Fruit fly (Drosophila melanogaster) whole organism, adult: ENCODE measurements around the gene Adss.

Source experiments
- CG11617 ChIP-seq: fragments of 200-800 bp; sonication (Bioruptor generic); optimal IDR thresholded peaks from 2 replicates; lab custom pipeline; 2017; ENCODE audit warnings: mild to moderate bottlenecking, missing biosample characterization, missing genetic modification reagents, missing genetic modification characterization
- CG12768 ChIP-seq: fragments of 200-800 bp; sonication (Bioruptor generic); optimal IDR thresholded peaks from 2 replicates; lab custom pipeline; 2017; ENCODE audit warnings: missing biosample characterization, missing genetic modification characterization, mild to moderate bottlenecking, moderate library complexity, missing genetic modification reagents
- CG14711 ChIP-seq: fragments of 200-800 bp; sonication (Bioruptor generic); optimal IDR thresholded peaks from 2 replicates; lab custom pipeline; 2018; ENCODE audit warnings: missing biosample characterization, mild to moderate bottlenecking, missing genetic modification characterization, moderate library complexity
- CG1620 ChIP-seq: fragments of 200-800 bp; sonication (Bioruptor generic); optimal IDR thresholded peaks from 2 replicates; lab custom pipeline; 2016; ENCODE audit warnings: missing biosample characterization, missing genetic modification characterization
- CG33017 ChIP-seq: fragments of 200-800 bp; sonication (Bioruptor generic); optimal IDR thresholded peaks from 2 replicates; lab custom pipeline; 2018; ENCODE audit warnings: missing biosample characterization, mild to moderate bottlenecking, missing genetic modification characterization, moderate library complexity
- CG5204 ChIP-seq: fragments of 200-800 bp; sonication (Bioruptor generic); optimal IDR thresholded peaks from 2 replicates; lab custom pipeline; 2016; ENCODE audit warnings: missing biosample characterization, missing genetic modification characterization
- CG7045 ChIP-seq: fragments of 200-800 bp; sonication (Bioruptor generic); optimal IDR thresholded peaks from 2 replicates; lab custom pipeline; 2017; ENCODE audit warnings: missing biosample characterization, mild to moderate bottlenecking, missing genetic modification characterization
- CG7101 ChIP-seq: fragments of 200-800 bp; sonication (Bioruptor generic); optimal IDR thresholded peaks from 2 replicates; lab custom pipeline; 2018; ENCODE audit warnings: missing biosample characterization, mild to moderate bottlenecking, missing genetic modification characterization, moderate library complexity
- Clk ChIP-seq: fragments of 200-800 bp; sonication (Bioruptor generic); optimal IDR thresholded peaks from 2 replicates; lab custom pipeline; 2017; ENCODE audit warnings: missing biosample characterization, missing genetic modification characterization
- Crg-1 ChIP-seq: fragments of 200-800 bp; sonication (Bioruptor generic); optimal IDR thresholded peaks from 2 replicates; lab custom pipeline; 2016; ENCODE audit warnings: missing biosample characterization, missing genetic modification characterization
- Hr96 ChIP-seq: fragments of 200-800 bp; sonication (Bioruptor generic); optimal IDR thresholded peaks from 2 replicates; lab custom pipeline; 2016; ENCODE audit warnings: missing biosample characterization, missing genetic modification characterization
- Mnt ChIP-seq: fragments of 200-800 bp; sonication (Bioruptor generic); optimal IDR thresholded peaks from 2 replicates; lab custom pipeline; 2016; ENCODE audit warnings: missing biosample characterization, mild to moderate bottlenecking, missing genetic modification characterization
- bab1 ChIP-seq: fragments of 200-800 bp; sonication (Bioruptor generic); optimal IDR thresholded peaks from 3 replicates; lab custom pipeline; 2019; ENCODE audit warnings: missing biosample characterization, mild to moderate bottlenecking, missing genetic modification characterization, moderate library complexity
- cic ChIP-seq: fragments of 200-800 bp; sonication (Bioruptor generic); optimal IDR thresholded peaks from 2 replicates; lab custom pipeline; 2017; ENCODE audit warnings: missing biosample characterization, mild to moderate bottlenecking, missing genetic modification characterization, moderate library complexity
- cnc ChIP-seq, 2 experiments: fragments of >200 bp; optimal IDR thresholded peaks; 2 replicates each; lab custom pipeline; 2017
- kay ChIP-seq: fragments of 200-800 bp; sonication (Bioruptor generic); peaks from one replicate; lab custom pipeline; 2016; ENCODE audit warnings: missing biosample characterization, missing genetic modification characterization, borderline replicate concordance
- ovo ChIP-seq: fragments of 200-800 bp; sonication (Bioruptor generic); optimal IDR thresholded peaks from 2 replicates; lab custom pipeline; 2016; ENCODE audit warnings: missing biosample characterization, missing genetic modification characterization
- pad ChIP-seq: fragments of 200-800 bp; sonication (Bioruptor generic); optimal IDR thresholded peaks from 3 replicates; lab custom pipeline; 2017; ENCODE audit warnings: missing biosample characterization, missing genetic modification characterization, mild to moderate bottlenecking, moderate library complexity, missing genetic modification reagents
- tj ChIP-seq: fragments of 200-800 bp; sonication (Bioruptor generic); optimal IDR thresholded peaks from 3 replicates; lab custom pipeline; 2017; ENCODE audit warnings: missing biosample characterization, mild to moderate bottlenecking, missing genetic modification characterization, moderate library complexity
- toe ChIP-seq: fragments of 200-800 bp; sonication (Bioruptor generic); optimal IDR thresholded peaks from 2 replicates; lab custom pipeline; 2016; ENCODE audit warnings: missing biosample characterization, missing genetic modification characterization

The Adss gene

DNA sequence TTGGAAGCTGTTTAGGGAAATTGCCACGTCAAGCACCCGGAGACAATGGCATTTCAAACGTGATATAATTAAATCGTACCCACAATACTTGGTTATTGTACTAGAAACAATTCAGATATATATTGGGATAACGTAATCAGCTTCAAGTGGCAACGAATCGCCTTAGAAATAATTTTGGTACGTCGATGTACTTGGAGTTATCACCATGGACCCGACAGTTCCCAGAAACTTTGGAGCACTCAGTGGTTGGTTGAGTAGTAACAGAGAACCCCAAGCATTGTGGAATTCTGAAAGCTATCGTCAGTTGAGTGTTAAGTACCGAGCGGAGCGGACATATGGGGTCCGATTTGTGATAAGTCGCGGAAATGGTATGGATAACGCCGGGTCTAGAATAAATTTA lies 11.5 kb upstream of the Adss start, which contains the start of gene CG15695:
CG15695 (plus strand) TSS at position 301 of the 400 bp plus-strand sequence.
- TF ChIP-seq kay (no peak), CG7045 (GFP tag; lab: Kevin White, UChicago) (no peak), toe (GFP tag; lab: Kevin White, UChicago) (no peak), Crg-1 (GFP tag; lab: Kevin White, UChicago) (no peak), CG5204 (GFP tag; lab: Kevin White, UChicago) (no peak), cnc (optimal IDR thresholded peaks at IDR 0.05; lab: Kevin White, UChicago) (no peak), ovo (GFP tag; lab: Kevin White, UChicago) (no peak), cic (GFP tag; lab: Kevin White, UChicago) (no peak), CG12768 (no peak), CG33017 (no peak), bab1 (no peak), CG7101 (tag; lab: Kevin White, UChicago) (no peak), Hr96 (no peak), pad (GFP tag; lab: Kevin White, UChicago) (no peak), Clk (GFP tag; lab: Kevin White, UChicago) (no peak), tj (no peak), Mnt (no peak), CG1620 (GFP tag; lab: Kevin White, UChicago) (no peak)

DNA sequence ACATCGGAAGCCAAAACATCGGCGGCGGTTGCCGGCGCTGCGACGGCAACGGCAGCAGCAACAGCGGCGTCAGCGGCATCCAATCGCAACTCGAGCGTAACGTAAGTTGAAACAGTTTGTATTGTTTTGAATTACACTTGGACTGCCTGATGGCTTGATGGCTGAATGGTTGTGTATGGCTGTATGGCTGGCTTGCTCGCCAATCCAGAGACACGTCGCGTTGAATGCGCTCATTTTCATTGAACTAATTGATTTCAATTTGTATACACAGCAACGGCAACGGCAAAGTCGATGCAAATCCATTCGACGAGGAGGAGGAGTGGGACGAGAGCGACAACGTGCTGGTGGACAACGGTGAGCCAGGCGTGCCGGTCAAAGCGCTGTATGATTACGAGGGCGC lies 8.4 kb upstream of the Adss start:
- TF ChIP-seq bab1, result peak; percentile 52
- peak; percentile 51 for TF ChIP-seq Mnt
- no peak for TF ChIP-seq cnc (optimal IDR thresholded peaks at IDR 0.05; lab: Kevin White, UChicago)
- TF ChIP-seq CG14711 (tag; lab: Kevin White, UChicago), result no peak
- no peak for TF ChIP-seq kay
- no peak for TF ChIP-seq pad (GFP tag; lab: Kevin White, UChicago)
- peak; percentile 39 for TF ChIP-seq ovo (GFP tag; lab: Kevin White, UChicago)
- TF ChIP-seq CG5204 (GFP tag; lab: Kevin White, UChicago), result no peak
- TF ChIP-seq CG12768, result peak; percentile 64
- no peak for TF ChIP-seq CG7045 (GFP tag; lab: Kevin White, UChicago)
- no peak for TF ChIP-seq CG7101 (tag; lab: Kevin White, UChicago)
- TF ChIP-seq tj, result peak; percentile 20
- TF ChIP-seq Clk (GFP tag; lab: Kevin White, UChicago), result no peak
- peak; percentile 99 for TF ChIP-seq cic (GFP tag; lab: Kevin White, UChicago)
- TF ChIP-seq Crg-1 (GFP tag; lab: Kevin White, UChicago), result no peak

DNA sequence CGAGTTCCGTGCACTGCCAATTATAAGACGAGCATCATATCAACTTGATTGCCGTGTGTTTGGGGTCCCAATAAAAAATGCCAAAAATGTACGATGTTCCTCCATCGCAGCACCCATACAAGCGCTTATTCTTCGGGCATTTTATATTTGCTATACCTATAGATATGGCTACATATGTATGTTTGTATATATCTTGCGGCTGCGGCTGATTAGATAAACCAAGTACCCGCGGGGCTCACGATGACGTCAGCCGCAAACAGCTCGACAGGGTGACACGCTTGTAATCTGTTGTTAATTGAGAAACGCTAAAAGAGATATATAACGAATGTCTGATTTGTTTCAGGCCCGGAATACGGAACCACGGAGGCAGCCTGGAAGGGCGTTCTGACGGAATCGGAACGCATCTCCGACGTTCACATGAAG lies 6.9 kb upstream of the Adss start:
- TF ChIP-seq Mnt (no peak), kay (peak; percentile 76), cic (GFP tag; lab: Kevin White, UChicago) (peak; percentile 48)

DNA sequence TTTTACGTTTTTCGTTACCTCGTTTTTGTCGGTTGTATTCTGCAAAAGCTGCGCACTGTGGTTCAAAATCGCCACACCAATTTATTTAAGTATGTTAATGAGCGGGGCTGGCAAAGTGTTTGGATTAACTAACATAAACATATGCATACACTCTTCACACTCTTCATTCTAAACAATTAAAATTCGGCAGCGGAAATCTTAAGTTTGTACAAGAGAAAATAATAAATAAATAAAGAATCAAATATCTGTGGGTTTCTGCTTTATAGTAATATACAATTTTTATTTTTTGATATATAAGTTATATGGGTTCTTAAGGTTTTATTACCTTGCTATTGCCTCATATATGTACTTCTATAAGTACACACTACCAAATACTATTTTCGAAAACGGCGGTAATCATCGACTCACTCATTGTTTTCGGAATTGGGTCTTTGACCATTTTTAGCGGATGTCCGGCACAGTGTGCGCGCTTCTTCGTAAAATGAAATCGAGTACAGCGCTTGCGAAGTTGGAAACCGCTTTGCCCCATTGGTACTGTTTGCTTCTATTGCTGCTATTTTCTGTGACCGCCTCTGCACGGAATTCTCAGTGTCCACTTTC lies 6.0 kb upstream of the Adss start:
- no peak for TF ChIP-seq Clk (GFP tag; lab: Kevin White, UChicago)
- TF ChIP-seq Mnt, result no peak
- TF ChIP-seq ovo (GFP tag; lab: Kevin White, UChicago), result no peak
- TF ChIP-seq kay, result no peak
- TF ChIP-seq CG14711 (tag; lab: Kevin White, UChicago), result no peak
- no peak for TF ChIP-seq CG12768
- no peak for TF ChIP-seq CG7045 (GFP tag; lab: Kevin White, UChicago)
- no peak for TF ChIP-seq CG11617 (GFP tag; lab: Kevin White, UChicago)
- no peak for TF ChIP-seq toe (GFP tag; lab: Kevin White, UChicago)
- TF ChIP-seq CG33017, result no peak
- TF ChIP-seq CG1620 (GFP tag; lab: Kevin White, UChicago), result no peak
- no peak for TF ChIP-seq bab1
- TF ChIP-seq pad (GFP tag; lab: Kevin White, UChicago), result no peak
- no peak for TF ChIP-seq cic (GFP tag; lab: Kevin White, UChicago)
- no peak for TF ChIP-seq CG5204 (GFP tag; lab: Kevin White, UChicago)
- TF ChIP-seq Crg-1 (GFP tag; lab: Kevin White, UChicago), result no peak

DNA sequence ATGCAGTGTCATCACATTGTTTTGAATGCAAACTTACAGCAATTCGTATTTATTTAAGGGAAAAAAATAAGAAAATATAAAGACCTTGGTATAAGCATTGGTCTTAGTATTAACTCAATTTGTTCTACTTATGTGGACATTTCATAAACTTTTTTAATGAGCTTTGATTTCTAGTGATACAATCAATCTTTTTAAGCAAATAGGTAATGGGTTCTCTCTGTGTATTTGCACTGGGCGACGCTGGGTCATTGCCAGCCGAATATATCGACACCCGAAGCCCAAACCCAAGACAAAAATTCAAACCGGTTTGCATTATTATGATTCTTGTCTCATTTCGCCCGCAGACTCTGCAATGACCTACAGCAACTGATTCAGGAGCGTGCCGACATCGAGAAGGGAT lies 5.2 kb upstream of the Adss start:
- TF ChIP-seq CG12768 (no peak), CG11617 (GFP tag; lab: Kevin White, UChicago) (no peak), Crg-1 (GFP tag; lab: Kevin White, UChicago) (no peak), Clk (GFP tag; lab: Kevin White, UChicago) (no peak), ovo (GFP tag; lab: Kevin White, UChicago) (no peak), tj (no peak), Mnt (no peak), toe (GFP tag; lab: Kevin White, UChicago) (no peak), CG33017 (no peak), kay (no peak), cnc (optimal IDR thresholded peaks at IDR 0.05; lab: Kevin White, UChicago) (no peak), CG1620 (GFP tag; lab: Kevin White, UChicago) (no peak)

DNA sequence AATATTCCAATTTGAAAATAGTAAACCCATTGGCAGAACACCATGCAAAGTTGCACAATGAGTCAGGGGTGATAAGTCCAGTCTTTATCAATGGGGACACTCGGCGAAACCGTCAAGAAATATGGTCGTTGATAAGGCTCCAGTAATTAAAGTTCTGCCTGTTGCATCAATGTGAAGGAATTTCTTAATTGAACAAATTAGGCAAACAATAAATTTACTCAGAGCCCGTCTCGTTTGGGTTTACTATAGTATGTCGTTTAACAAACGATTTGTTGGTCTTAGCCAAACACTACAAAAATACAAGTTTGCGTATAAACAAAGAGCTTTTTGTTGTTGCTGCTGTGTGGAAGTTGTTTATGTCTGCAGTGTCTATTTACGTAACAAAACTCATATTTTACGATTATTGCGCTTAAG lies 4.4 kb upstream of the Adss start:
- TF ChIP-seq kay, result peak; percentile 87
- peak; percentile 14 for TF ChIP-seq cic (GFP tag; lab: Kevin White, UChicago)
- TF ChIP-seq Clk (GFP tag; lab: Kevin White, UChicago), result no peak

DNA sequence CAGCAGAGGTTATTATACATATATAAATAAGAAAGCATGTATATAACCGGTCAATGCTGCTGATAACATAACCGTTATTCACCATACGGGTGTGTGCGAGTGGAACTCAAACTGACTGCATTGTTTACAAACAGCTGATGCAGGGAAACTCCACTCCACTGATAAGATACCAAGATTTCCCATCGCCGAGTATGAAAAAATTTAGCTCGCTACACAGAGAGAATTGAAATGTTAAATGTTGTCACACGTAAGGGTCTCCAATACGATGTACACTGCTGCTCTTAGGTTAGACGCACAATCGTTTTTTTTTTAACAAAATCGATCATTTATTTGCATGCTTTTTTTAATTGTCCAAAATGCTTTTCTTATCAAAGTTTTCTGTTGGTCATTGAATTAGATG lies 3.3 kb upstream of the Adss start:
- TF ChIP-seq cnc (optimal IDR thresholded peaks at IDR 0.05; lab: Kevin White, UChicago), result no peak
- TF ChIP-seq tj, result no peak
- no peak for TF ChIP-seq bab1
- no peak for TF ChIP-seq Mnt
- TF ChIP-seq ovo (GFP tag; lab: Kevin White, UChicago), result no peak
- TF ChIP-seq CG1620 (GFP tag; lab: Kevin White, UChicago), result no peak
- TF ChIP-seq Crg-1 (GFP tag; lab: Kevin White, UChicago), result no peak
- TF ChIP-seq Hr96, result no peak
- TF ChIP-seq pad (GFP tag; lab: Kevin White, UChicago), result no peak
- TF ChIP-seq CG12768, result no peak
- TF ChIP-seq kay, result no peak
- TF ChIP-seq CG11617 (GFP tag; lab: Kevin White, UChicago), result no peak
- TF ChIP-seq toe (GFP tag; lab: Kevin White, UChicago), result no peak
- TF ChIP-seq CG14711 (tag; lab: Kevin White, UChicago), result no peak
- TF ChIP-seq cic (GFP tag; lab: Kevin White, UChicago), result no peak
- TF ChIP-seq CG7101 (tag; lab: Kevin White, UChicago), result no peak
- no peak for TF ChIP-seq CG33017
- no peak for TF ChIP-seq CG7045 (GFP tag; lab: Kevin White, UChicago)
- TF ChIP-seq Clk (GFP tag; lab: Kevin White, UChicago), result no peak
